Fruit fly (Drosophila melanogaster) whole organism: ENCODE data around the gene CG9948.

Experiments used
- CG8478 ChIP-seq: fragments of >200 bp; optimal IDR thresholded peaks from 2 replicates; lab custom pipeline; 2018; ENCODE audit warnings: inconsistent platforms
- Dll ChIP-seq: fragments of >200 bp; optimal IDR thresholded peaks from 2 replicates; lab custom pipeline; 2017
- EcR ChIP-seq, 2 experiments: fragments of >200 bp; optimal IDR thresholded peaks; 2 replicates each; lab custom pipeline; 2017; ENCODE audit warnings: missing biosample characterization in 2 of 2, missing genetic modification characterization in 2 of 2, missing genetic modification reagents in 2 of 2
- pan ChIP-seq: fragments of >200 bp; optimal IDR thresholded peaks from 2 replicates; lab custom pipeline; 2017
- psq ChIP-seq: fragments of >200 bp; optimal IDR thresholded peaks from 2 replicates; lab custom pipeline; 2017
- usp ChIP-seq: fragments of >200 bp; optimal IDR thresholded peaks from 2 replicates; lab custom pipeline; 2017; ENCODE audit warnings: missing biosample characterization, missing genetic modification characterization, mixed read lengths

The CG9948 gene

dm6 chr3L:6943204-6943947, 12.4 kb upstream of the CG9948 start:
- TF ChIP-seq Dll (peak; percentile 80), pan (no peak)

dm6 chr3L:6943948-6944319, 11.9 kb upstream of the CG9948 start:
- no peak for TF ChIP-seq Dll

dm6 chr3L:6945357-6945756, 10.4 kb upstream of the CG9948 start:
- TF ChIP-seq CG8478 (lab: Kevin White, UChicago) (no peak), Dll (no peak), pan (no peak), psq (lab: Kevin White, UChicago) (no peak)

- TF ChIP-seq CG8478 (lab: Kevin White, UChicago): no peak
- no peak for TF ChIP-seq Dll
- no peak for TF ChIP-seq psq (lab: Kevin White, UChicago)
- TF ChIP-seq usp (GFP tag; lab: Kevin White, UChicago): no peak
- no peak for TF ChIP-seq EcR (GFP tag; optimal IDR thresholded peaks at IDR 0.05; lab: Kevin White, UChicago)
- TF ChIP-seq pan: no peak
These were observed 8.4 kb upstream of the CG9948 start for dm6 chr3L:6947188-6947971.

dm6 chr3L:6957753-6958420, 2.1 kb downstream of the CG9948 start, which contains the start of the genes Uqcc1 and Surf1:
TSS of gene Uqcc1 (minus strand) at chr3L:6958108.
TSS of gene Surf1 (plus strand) at chr3L:6958346.
- TF ChIP-seq usp (GFP tag; lab: Kevin White, UChicago) (no peak), CG8478 (lab: Kevin White, UChicago) (no peak), Dll (no peak), EcR (GFP tag; optimal IDR thresholded peaks at IDR 0.05; lab: Kevin White, UChicago) (no peak), pan (no peak), psq (lab: Kevin White, UChicago) (no peak)

- no peak for TF ChIP-seq CG8478 (lab: Kevin White, UChicago)
These were observed 6.3 kb downstream of the CG9948 start for dm6 chr3L:6961992-6962570.

dm6 chr3L:6963175-6963574, 7.4 kb downstream of the CG9948 start:
- TF ChIP-seq usp (GFP tag; lab: Kevin White, UChicago) (no peak), EcR (GFP tag; optimal IDR thresholded peaks at IDR 0.05; lab: Kevin White, UChicago) (no peak), psq (lab: Kevin White, UChicago) (no peak), pan (no peak), CG8478 (lab: Kevin White, UChicago) (no peak), Dll (no peak)

- TF ChIP-seq pan (no peak), psq (lab: Kevin White, UChicago) (peak; percentile 1)
These were observed 8.1 kb downstream of the CG9948 start for dm6 chr3L:6963792-6964487.

dm6 chr3L:6964488-6965152, 8.8 kb downstream of the CG9948 start, which contains the start of gene sgl:
TSS of gene sgl (minus strand) at chr3L:6964758.
- TF ChIP-seq usp (GFP tag; lab: Kevin White, UChicago): no peak
- peak; percentile 18 for TF ChIP-seq psq (lab: Kevin White, UChicago)
- TF ChIP-seq pan: no peak
- TF ChIP-seq EcR (GFP tag; optimal IDR thresholded peaks at IDR 0.05; lab: Kevin White, UChicago): no peak
- TF ChIP-seq CG8478 (lab: Kevin White, UChicago): no peak

dm6 chr3L:6967797-6968196, 12.0 kb downstream of the CG9948 start, which contains the start of gene CG10064:
TSS of gene CG10064 (minus strand) at chr3L:6967897.
- TF ChIP-seq EcR (GFP tag; optimal IDR thresholded peaks at IDR 0.05; lab: Kevin White, UChicago): no peak
- no peak for TF ChIP-seq Dll
- no peak for TF ChIP-seq usp (GFP tag; lab: Kevin White, UChicago)
- TF ChIP-seq CG8478 (lab: Kevin White, UChicago): no peak
- TF ChIP-seq pan: no peak
- no peak for TF ChIP-seq psq (lab: Kevin White, UChicago)

dm6 chr3L:6968961-6969814, 13.4 kb downstream of the CG9948 start, which contains the start of the genes Mis12 and CG9953:
TSS of gene Mis12 (minus strand) at chr3L:6969048.
TSS of gene CG9953 (plus strand) at chr3L:6969658.
- TF ChIP-seq psq (lab: Kevin White, UChicago): no peak
- no peak for TF ChIP-seq EcR (GFP tag; optimal IDR thresholded peaks at IDR 0.05; lab: Kevin White, UChicago)
- TF ChIP-seq pan: no peak
- TF ChIP-seq CG8478 (lab: Kevin White, UChicago): no peak
- TF ChIP-seq usp (GFP tag; lab: Kevin White, UChicago): no peak
- no peak for TF ChIP-seq Dll
